Fruit fly (Drosophila melanogaster): ENCODE data around the gene CG11670.

Gene CG11670

DNA sequence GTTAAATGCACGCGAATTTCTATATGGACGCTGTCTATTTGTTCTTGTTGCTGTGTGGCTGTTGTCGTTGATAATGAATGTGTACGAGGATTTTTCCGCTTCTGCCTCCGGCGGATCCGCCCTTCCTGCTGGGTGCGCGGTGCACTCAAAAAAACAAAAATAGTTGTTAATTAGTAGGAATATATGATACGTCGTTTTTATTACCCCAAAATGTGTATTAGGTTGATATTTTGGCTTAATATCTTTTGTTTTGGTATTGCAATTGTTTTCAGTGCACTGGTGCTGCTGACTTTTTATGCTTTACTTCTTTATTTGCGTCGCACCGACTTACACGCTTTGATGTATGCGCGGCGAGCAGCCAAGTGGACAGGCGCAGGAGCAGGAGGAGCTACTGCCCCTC is 49.8 kb downstream of the CG11670 start:
- TF ChIP-seq CG11617 (GFP tag; optimal IDR thresholded peaks at IDR 0.05): no peak
- TF ChIP-seq CG1620 (GFP tag; optimal IDR thresholded peaks at IDR 0.05): no peak
- TF ChIP-seq cnc (optimal IDR thresholded peaks at IDR 0.05): no peak
- no peak for TF ChIP-seq kay (GFP tag; ENCODE audit: borderline replicate concordance)
- TF ChIP-seq toe (GFP tag; optimal IDR thresholded peaks at IDR 0.05): no peak
- no peak for TF ChIP-seq Crg-1 (GFP tag; optimal IDR thresholded peaks at IDR 0.05)
- TF ChIP-seq Mnt (GFP tag; optimal IDR thresholded peaks at IDR 0.05): no peak

Measured in whole organism, adult.